Worm (Caenorhabditis elegans) whole organism, early embryonic: ENCODE data around the gene gldi-11.
"Not testable (repeated sequence)": the region's sequence is repeated elsewhere in the genome, so short reads cannot be mapped to it uniquely, and the experiment has no call there.

Experiments
- B0310.2 ChIP-seq: sonication (generic microtip); optimal IDR thresholded peaks from 2 replicates; lab custom pipeline; 2016; ENCODE audit warnings: mild to moderate bottlenecking, missing genetic modification characterization, missing compliant biosample characterization
- aly-1 ChIP-seq: sonication (generic microtip); optimal IDR thresholded peaks from 2 replicates; lab custom pipeline; 2016; ENCODE audit warnings: missing genetic modification characterization, missing compliant biosample characterization
- sea-1 ChIP-seq: fragments of 200-800 bp; sonication (Bioruptor generic); conservative IDR thresholded peaks from 2 replicates; pipeline ENCODE4 v1.3.6; 2022; ENCODE audit warnings: missing genetic modification characterization, missing compliant biosample characterization
- tbx-11 ChIP-seq: fragments of 200-800 bp; sonication (Bioruptor generic); IDR thresholded peaks from 2 replicates; pipeline ENCODE4 v1.3.6; 2022; ENCODE audit warnings: missing genetic modification characterization, missing compliant biosample characterization

The gldi-11 gene

DNA sequence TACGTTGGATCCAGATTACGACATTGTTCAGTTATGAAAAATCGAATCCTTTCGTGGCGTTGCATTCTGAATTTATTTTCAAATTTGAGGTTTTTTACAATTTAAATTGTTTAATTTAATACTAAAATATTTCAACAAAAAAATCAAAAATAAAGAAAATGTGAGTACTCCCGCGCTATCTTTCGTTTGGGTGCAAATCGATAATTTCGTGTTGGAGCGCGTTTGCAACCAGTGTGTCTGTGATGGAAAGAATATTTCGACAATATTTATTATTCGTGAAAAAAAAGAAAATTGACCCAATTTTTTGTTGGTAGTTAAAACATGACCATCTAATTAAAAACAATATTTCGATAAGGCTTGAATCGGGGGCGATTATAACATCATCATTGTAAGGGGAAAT lies 43.6 kb downstream of the gldi-11 start, which contains the start of gene R05F9.9:
Gene R05F9.9 (minus strand): TSS at position 66 of the 400 bp plus-strand sequence.
- TF ChIP-seq tbx-11: no peak

ce11 chrII:4898529-4898928 lies 47.1 kb downstream of the gldi-11 start, which contains the start of gene msp-32:
TSS of gene msp-32 (plus strand) at chrII:4898829.
- TF ChIP-seq sea-1 (GFP tag; lab: Robert Waterston, UW); B0310.2 (tag; lab: Kevin White, UChicago); aly-1 (tag; lab: Kevin White, UChicago): not testable (repeated sequence)
